Worm (Caenorhabditis elegans) whole organism, L2 larva: ENCODE measurements around the gene C49A9.4.

ENCODE experiments used
- ZK546.5 ChIP-seq: sonication (generic microtip); optimal IDR thresholded peaks from 2 replicates; lab custom pipeline; 2017; ENCODE audit warnings: missing biosample characterization, missing genetic modification characterization
- aly-2 ChIP-seq: fragments of 150-350 bp; optimal IDR thresholded peaks from 2 replicates; lab custom pipeline; 2014; ENCODE audit warnings: missing biosample characterization, missing genetic modification characterization
- blmp-1 ChIP-seq: sonication (generic microtip); optimal IDR thresholded peaks from 2 replicates; lab custom pipeline; 2017; ENCODE audit warnings: missing genetic modification characterization, mild to moderate bottlenecking, missing compliant biosample characterization, antibody characterized with exemption, moderate library complexity; ENCODE audit not compliant: insufficient read depth
- mdl-1 ChIP-seq, 2 experiments: fragments of 150-350 bp in 1 of 2; sonication (generic microtip) in 1 of 2; optimal IDR thresholded peaks; 2 replicates each; lab custom pipeline; 2017; ENCODE audit warnings: missing biosample characterization in 2 of 2, missing genetic modification characterization in 2 of 2
- nhr-10 ChIP-seq: sonication (generic microtip); optimal IDR thresholded peaks from 2 replicates; lab custom pipeline; 2017; ENCODE audit warnings: missing biosample characterization, missing genetic modification characterization
- nhr-77 ChIP-seq: fragments of 150-350 bp; optimal IDR thresholded peaks from 2 replicates; lab custom pipeline; 2014; ENCODE audit warnings: missing biosample characterization, missing genetic modification characterization
- sem-4 ChIP-seq: fragments of 150-350 bp; optimal IDR thresholded peaks from 2 replicates; lab custom pipeline; 2014; ENCODE audit warnings: missing biosample characterization, missing genetic modification reagents, missing genetic modification characterization
- skn-1 ChIP-seq: sonication (generic microtip); optimal IDR thresholded peaks from 2 replicates; lab custom pipeline; 2017; ENCODE audit warnings: missing biosample characterization, missing genetic modification characterization
- unc-39 ChIP-seq: fragments of 150-350 bp; optimal IDR thresholded peaks from 2 replicates; lab custom pipeline; 2014; ENCODE audit warnings: missing biosample characterization, missing genetic modification characterization
- unc-62 ChIP-seq: fragments of 150-350 bp; optimal IDR thresholded peaks from 2 replicates; lab custom pipeline; 2014; ENCODE audit warnings: missing biosample characterization, missing genetic modification reagents, missing genetic modification characterization
- ztf-11 ChIP-seq: sonication (generic microtip); optimal IDR thresholded peaks from 2 replicates; lab custom pipeline; 2017; ENCODE audit warnings: missing biosample characterization, missing genetic modification characterization

DNA sequence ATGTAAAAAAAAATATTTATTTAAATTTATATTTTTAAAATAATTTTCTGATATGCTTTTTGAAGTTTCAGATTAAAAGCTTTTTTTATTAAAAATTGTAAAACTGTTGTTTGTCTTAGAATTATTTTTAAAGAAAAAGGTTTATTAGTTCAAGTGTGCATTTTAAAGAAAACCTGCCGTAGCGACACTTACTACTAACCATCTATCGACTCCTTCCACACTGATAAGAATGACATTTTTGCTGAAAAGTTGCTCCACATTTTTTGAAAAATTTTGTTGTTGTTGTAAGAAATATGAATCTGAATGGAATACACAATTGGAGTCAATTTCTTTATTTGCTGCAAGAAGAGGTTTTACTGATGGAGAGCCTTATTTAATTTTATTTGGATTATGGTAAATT lies 8.5 kb downstream of the C49A9.4 start, which contains the start of gene C49A9.1:
- TF ChIP-seq skn-1 (tag; lab: Kevin White, UChicago) (no peak), ztf-11 (tag; lab: Kevin White, UChicago) (no peak), nhr-10 (tag; lab: Kevin White, UChicago) (no peak), blmp-1 (tag; lab: Kevin White, UChicago) (no peak), ZK546.5 (no peak), unc-62 (GFP tag; lab: Kevin White, UChicago) (no peak), mdl-1 (tag; optimal IDR thresholded peaks at IDR 0.05; lab: Kevin White, UChicago) (no peak), nhr-77 (tag; lab: Kevin White, UChicago) (no peak), unc-39 (tag; lab: Kevin White, UChicago) (no peak), aly-2 (tag; lab: Kevin White, UChicago) (no peak), sem-4 (tag; lab: Kevin White, UChicago) (no peak)
